Fruit fly (Drosophila melanogaster): Measurements from ENCODE around the gene pum.

The pum gene

DNA sequence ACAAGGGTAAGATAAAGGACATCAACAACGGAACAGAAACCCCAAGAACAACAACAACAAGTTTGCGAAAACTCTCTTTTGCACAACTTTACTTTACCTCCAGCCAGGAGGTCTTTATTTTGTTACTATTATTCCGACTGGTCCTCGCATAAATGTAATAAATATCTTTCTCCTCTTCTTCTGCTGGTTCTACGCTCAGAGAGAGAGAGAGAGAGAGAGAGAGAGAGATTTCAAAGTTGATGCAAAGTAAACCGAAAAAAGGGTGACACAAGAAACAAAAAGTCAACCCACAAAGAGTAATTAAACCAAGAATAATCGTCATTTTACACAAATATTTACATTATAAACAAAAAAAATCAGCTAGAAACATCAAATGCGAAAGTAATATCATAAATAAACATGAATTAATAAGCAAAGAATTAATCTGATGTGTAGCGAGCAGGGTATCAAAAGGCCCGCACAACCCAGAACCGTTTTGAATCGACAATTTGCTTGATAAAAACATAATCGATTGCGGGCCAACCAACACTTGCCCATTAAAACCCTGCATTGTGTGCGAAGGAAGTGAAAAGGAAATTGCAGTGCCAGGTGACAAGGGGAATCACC lies 7.4 kb downstream of the pum start (continued):
- peak; percentile 25; the same call in 1 of the 2 replicates for TF ChIP-seq lmd (GFP tag; IDR thresholded peaks at IDR 0.05)
- no peak for TF ChIP-seq ci (GFP tag; IDR thresholded peaks at IDR 0.05)
- peak; percentile 24 for TF ChIP-seq Hsf (GFP tag; optimal IDR thresholded peaks at IDR 0.05)
- TF ChIP-seq peb (GFP tag; IDR thresholded peaks at IDR 0.05) = no peak
- TF ChIP-seq CG2875 (GFP tag; optimal IDR thresholded peaks at IDR 0.05) = no peak
- peak; percentile 27 for TF ChIP-seq Oli (tag; optimal IDR thresholded peaks at IDR 0.05)
- peak; percentile 2 for TF ChIP-seq CG7556 (GFP tag; optimal IDR thresholded peaks at IDR 0.05)
- TF ChIP-seq Med (GFP tag) = peak; percentile 56
- TF ChIP-seq CG2129 (GFP tag; IDR thresholded peaks at IDR 0.05; ENCODE audit: partially characterized antibody) = no peak
- TF ChIP-seq bsh (GFP tag; optimal IDR thresholded peaks at IDR 0.05) = peak in 1 of 2 experiments; percentile 43
- no peak for TF ChIP-seq fu2 (GFP tag; optimal IDR thresholded peaks at IDR 0.05)
- TF ChIP-seq H15 (GFP tag; IDR thresholded peaks at IDR 0.05) = no peak
- no peak for TF ChIP-seq hkb (optimal IDR thresholded peaks at IDR 0.05)
- peak; percentile 37; the same call in 1 of the 2 replicates for TF ChIP-seq hkb (GFP tag; IDR thresholded peaks at IDR 0.05)
- TF ChIP-seq CG10979 (tag; optimal IDR thresholded peaks at IDR 0.05) = peak; percentile 25
- peak; percentile 2 for TF ChIP-seq CG15514 (GFP tag; optimal IDR thresholded peaks at IDR 0.05)
- TF ChIP-seq Atf6 (GFP tag; IDR thresholded peaks at IDR 0.05) = no peak
- TF ChIP-seq Lpt (GFP tag; optimal IDR thresholded peaks at IDR 0.05) = no peak
- TF ChIP-seq Dbx (GFP tag; IDR thresholded peaks at IDR 0.05) = no peak
- peak; percentile 59 for TF ChIP-seq gem (tag; optimal IDR thresholded peaks at IDR 0.05)
- no peak for TF ChIP-seq sd (tag; optimal IDR thresholded peaks at IDR 0.05)
- no peak for TF ChIP-seq zfh2 (GFP tag; optimal IDR thresholded peaks at IDR 0.05)
- TF ChIP-seq jigr1 (GFP tag; IDR thresholded peaks at IDR 0.05) = no peak
- TF ChIP-seq CG17328 (GFP tag; IDR thresholded peaks at IDR 0.05) = no peak
- no peak for TF ChIP-seq Rx (GFP tag; IDR thresholded peaks at IDR 0.05)
- peak; percentile 26 for TF ChIP-seq CG12391 (tag; optimal IDR thresholded peaks at IDR 0.05)
- no peak for TF ChIP-seq CG12104 (GFP tag; optimal IDR thresholded peaks at IDR 0.05)
- TF ChIP-seq bab2 (GFP tag; optimal IDR thresholded peaks at IDR 0.05) = peak; percentile 16
- no peak for TF ChIP-seq dpn (GFP tag; optimal IDR thresholded peaks at IDR 0.05)
- no peak for TF ChIP-seq ttk (GFP tag; IDR thresholded peaks at IDR 0.05)
- TF ChIP-seq scrt (GFP tag; optimal IDR thresholded peaks at IDR 0.05) = no peak
- no peak for TF ChIP-seq CG12744 (GFP tag; optimal IDR thresholded peaks at IDR 0.05)
- no peak for TF ChIP-seq Hr39 (optimal IDR thresholded peaks at IDR 0.05)
- peak; percentile 2 for TF ChIP-seq BtbVII (GFP tag; optimal IDR thresholded peaks at IDR 0.05)
- no peak for TF ChIP-seq pan (optimal IDR thresholded peaks at IDR 0.05)
- peak in 1 of 2 experiments; percentile 28 for TF ChIP-seq pan (GFP tag; optimal IDR thresholded peaks at IDR 0.05 in 1 of 2, IDR thresholded peaks at IDR 0.05 in 1 of 2)
- TF ChIP-seq CG11456 (GFP tag; IDR thresholded peaks at IDR 0.05) = no peak
- TF ChIP-seq lilli (GFP tag; optimal IDR thresholded peaks at IDR 0.05) = peak; percentile 12
- no peak for TF ChIP-seq Sry-β (GFP tag; optimal IDR thresholded peaks at IDR 0.05)
- TF ChIP-seq Meics (GFP tag; optimal IDR thresholded peaks at IDR 0.05) = peak; percentile 14
- TF ChIP-seq chn (GFP tag; optimal IDR thresholded peaks at IDR 0.05) = no peak
- TF ChIP-seq nerfin-2 (GFP tag; IDR thresholded peaks at IDR 0.05; ENCODE audit: partially characterized antibody) = no peak
- TF ChIP-seq ftz-f1 (GFP tag; optimal IDR thresholded peaks at IDR 0.05) = no peak
- TF ChIP-seq CG6254 (GFP tag; optimal IDR thresholded peaks at IDR 0.05) = no peak
- peak; percentile 46 for TF ChIP-seq Blimp-1 (GFP tag; optimal IDR thresholded peaks at IDR 0.05)
